Fruit fly (Drosophila melanogaster) whole organism, prepupa: ENCODE data around the gene Gr64d.

Source experiments
- CG10631 ChIP-seq: fragments of 200-800 bp; sonication (Bioruptor generic); optimal IDR thresholded peaks from 2 replicates; lab custom pipeline; 2016; ENCODE audit warnings: missing biosample characterization, missing genetic modification characterization
- CG11762 ChIP-seq: fragments of 200-800 bp; sonication (Bioruptor generic); optimal IDR thresholded peaks from 3 replicates; lab custom pipeline; 2016; ENCODE audit warnings: missing biosample characterization, missing genetic modification characterization; ENCODE audit not compliant: insufficient read depth
- CG11902 ChIP-seq: fragments of 200-800 bp; sonication (Bioruptor generic); optimal IDR thresholded peaks from 3 replicates; lab custom pipeline; 2016; ENCODE audit warnings: missing biosample characterization, missing genetic modification characterization
- CG15336 ChIP-seq: fragments of 200-800 bp; sonication (Bioruptor generic); IDR thresholded peaks from 2 replicates; pipeline ENCODE4 v1.3.6; 2022; ENCODE audit warnings: missing biosample characterization, missing genetic modification characterization
- CG1621 ChIP-seq: fragments of 200-800 bp; sonication (Bioruptor generic); optimal IDR thresholded peaks from 3 replicates; lab custom pipeline; 2018; ENCODE audit warnings: missing biosample characterization, mild to moderate bottlenecking, missing genetic modification characterization
- CG3032 ChIP-seq: fragments of 200-800 bp; optimal IDR thresholded peaks from 2 replicates; lab custom pipeline; 2019; ENCODE audit warnings: missing biosample characterization, mild to moderate bottlenecking, missing genetic modification characterization, moderate library complexity
- CG31627 ChIP-seq: fragments of 200-800 bp; sonication (Bioruptor generic); optimal IDR thresholded peaks from 3 replicates; lab custom pipeline; 2016; ENCODE audit warnings: missing biosample characterization, missing genetic modification characterization
- CG32006 ChIP-seq: fragments of 200-800 bp; sonication (Bioruptor generic); optimal IDR thresholded peaks from 3 replicates; lab custom pipeline; 2017; ENCODE audit warnings: missing biosample characterization, mild to moderate bottlenecking, missing genetic modification characterization
- CG34406 ChIP-seq: fragments of 200-800 bp; sonication (Bioruptor generic); optimal IDR thresholded peaks from 3 replicates; lab custom pipeline; 2016; ENCODE audit warnings: missing biosample characterization, missing genetic modification characterization
- CG4318 ChIP-seq: fragments of 200-800 bp; sonication (Bioruptor generic); optimal IDR thresholded peaks from 3 replicates; lab custom pipeline; 2017; ENCODE audit warnings: missing biosample characterization, mild to moderate bottlenecking, missing genetic modification characterization
- CG6163 ChIP-seq: fragments of 200-800 bp; sonication (Bioruptor generic); IDR thresholded peaks from 3 replicates; pipeline ENCODE4 v1.3.6; 2022; ENCODE audit warnings: missing biosample characterization, missing genetic modification characterization
- CG6276 ChIP-seq: fragments of 200-800 bp; sonication (Bioruptor generic); optimal IDR thresholded peaks from 2 replicates; lab custom pipeline; 2017; ENCODE audit warnings: missing biosample characterization, mild to moderate bottlenecking, missing genetic modification characterization
- CG6792 ChIP-seq: fragments of 200-800 bp; sonication (Bioruptor generic); optimal IDR thresholded peaks from 3 replicates; lab custom pipeline; 2016; ENCODE audit warnings: missing biosample characterization, missing genetic modification characterization
- CG6808 ChIP-seq: fragments of 200-800 bp; sonication (Bioruptor generic); optimal IDR thresholded peaks from 3 replicates; lab custom pipeline; 2017; ENCODE audit warnings: missing biosample characterization, missing genetic modification characterization, mild to moderate bottlenecking, moderate library complexity, missing genetic modification reagents
- CG6854 ChIP-seq: fragments of 200-800 bp; sonication (Bioruptor generic); optimal IDR thresholded peaks from 2 replicates; lab custom pipeline; 2017; ENCODE audit warnings: missing biosample characterization, mild to moderate bottlenecking, missing genetic modification characterization
- CG7368 ChIP-seq: fragments of 200-800 bp; sonication (Bioruptor generic); optimal IDR thresholded peaks from 3 replicates; lab custom pipeline; 2016; ENCODE audit warnings: missing biosample characterization, missing genetic modification characterization
- CG8119 ChIP-seq: fragments of 200-800 bp; sonication (Bioruptor generic); IDR thresholded peaks from 3 replicates; pipeline ENCODE4 v1.3.6; 2022; ENCODE audit warnings: missing biosample characterization, missing genetic modification characterization
- CG8319 ChIP-seq: fragments of 200-800 bp; sonication (Bioruptor generic); optimal IDR thresholded peaks from 3 replicates; lab custom pipeline; 2016; ENCODE audit warnings: missing biosample characterization, missing genetic modification characterization
- CG8632 ChIP-seq: fragments of 200-800 bp; sonication (Bioruptor generic); optimal IDR thresholded peaks from 3 replicates; lab custom pipeline; 2016; ENCODE audit warnings: missing biosample characterization, missing genetic modification characterization
- Eip93F ChIP-seq: fragments of 200-800 bp; sonication (Bioruptor generic); optimal IDR thresholded peaks from 2 replicates; lab custom pipeline; 2016; ENCODE audit warnings: missing biosample characterization, mild to moderate bottlenecking, missing genetic modification characterization
- Ets21C ChIP-seq: fragments of 200-800 bp; sonication (Bioruptor generic); optimal IDR thresholded peaks from 3 replicates; lab custom pipeline; 2016; ENCODE audit warnings: missing biosample characterization, missing genetic modification characterization
- Ets96B ChIP-seq: fragments of 200-800 bp; optimal IDR thresholded peaks from 2 replicates; lab custom pipeline; 2019; ENCODE audit warnings: missing biosample characterization, mild to moderate bottlenecking, missing genetic modification characterization, moderate library complexity
- Hr38 ChIP-seq: sonication (Bioruptor generic); optimal IDR thresholded peaks from 2 replicates; lab custom pipeline; 2016; ENCODE audit warnings: missing biosample characterization, missing genetic modification characterization
- Hr39 ChIP-seq: fragments of 200-800 bp; sonication (Bioruptor generic); optimal IDR thresholded peaks from 2 replicates; lab custom pipeline; 2016; ENCODE audit warnings: missing biosample characterization, missing genetic modification characterization
- Hr4 ChIP-seq: fragments of 200-800 bp; sonication (Bioruptor generic); optimal IDR thresholded peaks from 3 replicates; lab custom pipeline; 2016; ENCODE audit warnings: missing biosample characterization, missing genetic modification characterization
- Met ChIP-seq: fragments of 200-800 bp; sonication (Bioruptor generic); optimal IDR thresholded peaks from 3 replicates; lab custom pipeline; 2016; ENCODE audit warnings: missing biosample characterization, missing genetic modification characterization
- OdsH ChIP-seq: fragments of 200-800 bp; sonication (Bioruptor generic); optimal IDR thresholded peaks from 3 replicates; lab custom pipeline; 2016; ENCODE audit warnings: missing biosample characterization, missing genetic modification characterization
- Smox ChIP-seq: fragments of 200-800 bp; sonication (Bioruptor generic); optimal IDR thresholded peaks from 3 replicates; lab custom pipeline; 2016; ENCODE audit warnings: missing biosample characterization, missing genetic modification characterization
- Sox102F ChIP-seq: fragments of 200-800 bp; sonication (Bioruptor generic); optimal IDR thresholded peaks from 2 replicates; lab custom pipeline; 2016; ENCODE audit warnings: missing biosample characterization, mild to moderate bottlenecking, missing genetic modification characterization
- achi ChIP-seq: fragments of 200-800 bp; sonication (Bioruptor generic); optimal IDR thresholded peaks from 3 replicates; lab custom pipeline; 2016; ENCODE audit warnings: missing biosample characterization, missing genetic modification characterization
- acj6 ChIP-seq: fragments of 200-800 bp; sonication (Bioruptor generic); optimal IDR thresholded peaks from 3 replicates; lab custom pipeline; 2016; ENCODE audit warnings: missing biosample characterization, missing genetic modification characterization
- dac ChIP-seq: fragments of 200-800 bp; sonication (Bioruptor generic); optimal IDR thresholded peaks from 2 replicates; lab custom pipeline; 2017; ENCODE audit warnings: missing biosample characterization, mild to moderate bottlenecking, missing genetic modification characterization
- dsx ChIP-seq: fragments of 200-800 bp; optimal IDR thresholded peaks from 3 replicates; lab custom pipeline; 2019; ENCODE audit warnings: missing biosample characterization, mild to moderate bottlenecking, missing genetic modification characterization, moderate library complexity; ENCODE audit not compliant: poor library complexity, severe bottlenecking
- eg ChIP-seq: fragments of 200-800 bp; sonication (Bioruptor generic); IDR thresholded peaks from 3 replicates; pipeline ENCODE4 v1.3.6; 2022; ENCODE audit warnings: missing biosample characterization, missing genetic modification characterization
- fd59A ChIP-seq: fragments of 200-800 bp; sonication (Bioruptor generic); optimal IDR thresholded peaks from 2 replicates; lab custom pipeline; 2017; ENCODE audit warnings: missing biosample characterization, mild to moderate bottlenecking, missing genetic modification characterization, missing genetic modification reagents
- fd85E ChIP-seq: fragments of 200-800 bp; sonication (Bioruptor generic); optimal IDR thresholded peaks from 3 replicates; lab custom pipeline; 2016; ENCODE audit warnings: missing biosample characterization, missing genetic modification characterization
- lz ChIP-seq: fragments of 200-800 bp; sonication (Bioruptor generic); optimal IDR thresholded peaks from 3 replicates; lab custom pipeline; 2016; ENCODE audit warnings: missing biosample characterization, missing genetic modification characterization
- net ChIP-seq: fragments of 200-800 bp; sonication (Bioruptor generic); optimal IDR thresholded peaks from 3 replicates; lab custom pipeline; 2016; ENCODE audit warnings: missing biosample characterization, missing genetic modification characterization
- pdm3 ChIP-seq: fragments of 200-800 bp; sonication (Bioruptor generic); optimal IDR thresholded peaks from 3 replicates; lab custom pipeline; 2016; ENCODE audit warnings: missing biosample characterization, missing genetic modification characterization
- salr ChIP-seq, 2 experiments: fragments of 200-800 bp; sonication (Bioruptor generic); optimal IDR thresholded peaks; 3 replicates each; lab custom pipeline; 2016 to 2018; ENCODE audit warnings: missing biosample characterization in 2 of 2, missing genetic modification characterization in 2 of 2, mild to moderate bottlenecking in 1 of 2
- spab ChIP-seq: fragments of 200-800 bp; sonication (Bioruptor generic); optimal IDR thresholded peaks from 2 replicates; lab custom pipeline; 2017; ENCODE audit warnings: missing biosample characterization, mild to moderate bottlenecking, missing genetic modification characterization, missing genetic modification reagents
- ss ChIP-seq, 2 experiments: fragments of 200-800 bp; sonication (Bioruptor generic); optimal IDR thresholded peaks; 2 replicates in 1 of 2; 3 replicates in 1 of 2; lab custom pipeline; 2017 to 2018; ENCODE audit warnings: mild to moderate bottlenecking in 2 of 2, missing biosample characterization in 2 of 2, missing genetic modification characterization in 2 of 2, moderate library complexity in 1 of 2
- svp ChIP-seq: fragments of 200-800 bp; sonication (Bioruptor generic); peaks from one replicate; lab custom pipeline; 2016; ENCODE audit warnings: missing biosample characterization, missing genetic modification characterization
- topi ChIP-seq: fragments of 200-800 bp; sonication (Bioruptor generic); optimal IDR thresholded peaks from 3 replicates; lab custom pipeline; 2016; ENCODE audit warnings: missing biosample characterization, missing genetic modification characterization
- vri ChIP-seq: fragments of 200-800 bp; sonication (Bioruptor generic); optimal IDR thresholded peaks from 3 replicates; lab custom pipeline; 2016; ENCODE audit warnings: missing biosample characterization, mild to moderate bottlenecking, missing genetic modification characterization

The Gr64d gene

DNA sequence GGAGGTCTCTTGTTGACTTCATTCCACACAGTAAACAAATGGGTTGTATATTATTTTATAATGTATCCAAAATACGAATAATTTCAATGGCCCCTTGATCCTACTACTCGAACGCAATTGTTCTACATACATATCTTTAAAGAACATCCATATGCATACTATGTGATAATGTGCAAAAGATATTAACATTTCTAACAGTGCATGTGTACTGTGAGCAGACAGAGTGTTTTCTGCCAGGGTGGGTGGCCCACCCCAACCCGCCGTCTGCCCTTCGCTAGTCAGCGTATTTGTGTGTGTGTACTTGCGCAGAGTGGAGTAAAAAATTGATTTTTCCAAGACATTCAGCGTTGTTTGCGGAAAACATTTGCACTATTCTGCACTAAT, 39.1 kb downstream of the Gr64d start (continued):
- TF ChIP-seq CG31627 (GFP tag; lab: Kevin White, UChicago) (peak; percentile 76), fd85E (peak; percentile 54), eg (GFP tag; lab: Robert Waterston, UW) (peak; percentile 95), CG3032 (peak; percentile 91), CG11902 (GFP tag; lab: Kevin White, UChicago) (peak; percentile 70), topi (GFP tag; lab: Kevin White, UChicago) (peak; percentile 83), svp (GFP tag; lab: Kevin White, UChicago) (no peak), Ets21C (GFP tag; lab: Kevin White, UChicago) (peak; percentile 52), CG11762 (GFP tag; lab: Kevin White, UChicago) (peak; percentile 85), dac (peak; percentile 40), CG4318 (GFP tag; lab: Kevin White, UChicago) (peak; percentile 78), ss (GFP tag; optimal IDR thresholded peaks at IDR 0.05; lab: Kevin White, UChicago) (no peak), CG6808 (GFP tag; lab: Kevin White, UChicago) (peak; percentile 37), achi (GFP tag; lab: Kevin White, UChicago) (peak; percentile 76), Hr38 (GFP tag; lab: Kevin White, UChicago) (no peak), CG6854 (GFP tag; lab: Kevin White, UChicago) (no peak), acj6 (peak; percentile 84), lz (GFP tag; lab: Kevin White, UChicago) (peak; percentile 38), Eip93F (no peak), pdm3 (GFP tag; lab: Kevin White, UChicago) (peak; percentile 79), CG6276 (no peak), CG8319 (GFP tag; lab: Kevin White, UChicago) (peak; percentile 40), CG34406 (GFP tag; lab: Kevin White, UChicago) (peak; percentile 57), Smox (GFP tag; lab: Kevin White, UChicago) (peak; percentile 55), CG7368 (GFP tag; lab: Kevin White, UChicago) (peak; percentile 83), Ets96B (tag; lab: Kevin White, UChicago) (peak; percentile 94), OdsH (GFP tag; lab: Kevin White, UChicago) (peak; percentile 83), CG8632 (GFP tag; lab: Kevin White, UChicago) (peak; percentile 53), CG8119 (GFP tag; lab: Robert Waterston, UW) (peak; percentile 83)
- TF ChIP-seq, all 60 proteins: peak for 46

DNA sequence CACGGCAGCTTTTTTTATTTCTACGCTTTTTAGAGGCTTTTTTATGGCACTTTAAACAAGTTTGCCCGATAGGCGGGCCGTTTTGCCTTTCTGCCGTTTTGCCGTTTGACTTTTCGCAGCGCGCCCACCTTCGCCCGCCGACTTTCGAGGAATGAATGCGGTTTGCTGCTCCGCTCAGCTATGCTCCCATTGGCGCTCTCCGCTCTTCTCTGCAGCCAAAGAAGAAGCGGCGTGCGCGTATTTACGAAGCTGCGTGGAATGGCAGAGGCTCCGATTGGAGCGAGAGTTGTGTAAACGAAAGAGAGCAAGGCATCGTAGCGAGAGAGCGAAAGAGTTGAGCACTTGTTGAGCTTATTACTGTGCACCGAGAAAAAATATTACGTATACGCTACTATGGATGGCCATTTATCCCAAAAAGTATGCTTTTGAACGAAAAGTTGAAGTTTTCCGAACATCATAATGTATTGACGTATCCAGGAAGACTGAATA, 39.7 kb downstream of the Gr64d start, which contains the start of gene wit:
wit (minus strand) TSS at position 157 of the 489 bp plus-strand sequence.
- TF ChIP-seq CG4318 (GFP tag; lab: Kevin White, UChicago): no peak
- TF ChIP-seq achi (GFP tag; lab: Kevin White, UChicago): peak; percentile 24
- no peak for TF ChIP-seq spab
- TF ChIP-seq salr (GFP tag; optimal IDR thresholded peaks at IDR 0.05; lab: Kevin White, UChicago): no peak
- peak; percentile 5 for TF ChIP-seq OdsH (GFP tag; lab: Kevin White, UChicago)
- TF ChIP-seq CG1621 (tag; lab: Kevin White, UChicago): peak; percentile 44
- no peak for TF ChIP-seq CG7368 (GFP tag; lab: Kevin White, UChicago)
- no peak for TF ChIP-seq CG11902 (GFP tag; lab: Kevin White, UChicago)
- TF ChIP-seq ss (GFP tag; optimal IDR thresholded peaks at IDR 0.05; lab: Kevin White, UChicago): peak; percentile 35 to 43
- TF ChIP-seq Hr39 (GFP tag; lab: Kevin White, UChicago): peak; percentile 3
- peak; percentile 24 for TF ChIP-seq lz (GFP tag; lab: Kevin White, UChicago)
- peak; percentile 80 for TF ChIP-seq Sox102F (GFP tag; lab: Kevin White, UChicago)
- no peak for TF ChIP-seq CG8632 (GFP tag; lab: Kevin White, UChicago)
- peak; percentile 55; the same call in 1 of the 3 replicates for TF ChIP-seq CG6163 (GFP tag; lab: Robert Waterston, UW)
- peak; percentile 45 for TF ChIP-seq Met (GFP tag; lab: Kevin White, UChicago)
- no peak for TF ChIP-seq CG10631 (GFP tag; lab: Kevin White, UChicago)
- peak; percentile 31 for TF ChIP-seq Smox (GFP tag; lab: Kevin White, UChicago)
- peak; percentile 32 for TF ChIP-seq dsx
- no peak for TF ChIP-seq CG11762 (GFP tag; lab: Kevin White, UChicago)
- peak; percentile 13 for TF ChIP-seq CG32006 (GFP tag; lab: Kevin White, UChicago)
- TF ChIP-seq Ets96B (tag; lab: Kevin White, UChicago): no peak
- TF ChIP-seq CG15336 (GFP tag; lab: Robert Waterston, UW): peak; percentile 69; the same call in 1 of the 2 replicates
- TF ChIP-seq CG8119 (GFP tag; lab: Robert Waterston, UW): peak; percentile 67
- TF ChIP-seq net (GFP tag; lab: Kevin White, UChicago): peak; percentile 38
- peak; percentile 85 for TF ChIP-seq svp (GFP tag; lab: Kevin White, UChicago)
- no peak for TF ChIP-seq Hr38 (GFP tag; lab: Kevin White, UChicago)
- TF ChIP-seq CG3032: no peak
- TF ChIP-seq CG6792 (GFP tag; lab: Kevin White, UChicago): peak; percentile 11
- TF ChIP-seq Hr4 (GFP tag; lab: Kevin White, UChicago): peak; percentile 56
- peak; percentile 70 for TF ChIP-seq vri (GFP tag; lab: Kevin White, UChicago)
- TF ChIP-seq Eip93F: no peak
- no peak for TF ChIP-seq fd85E
- TF ChIP-seq CG6854 (GFP tag; lab: Kevin White, UChicago): peak; percentile 87
- no peak for TF ChIP-seq dac
- TF ChIP-seq eg (GFP tag; lab: Robert Waterston, UW): peak; percentile 65; the same call in 2 of the 3 replicates
- no peak for TF ChIP-seq CG31627 (GFP tag; lab: Kevin White, UChicago)
- TF ChIP-seq fd59A (GFP tag; lab: Kevin White, UChicago): no peak
